Worm (Caenorhabditis elegans) whole organism, L4 larva: ENCODE results near the gene R160.13.

Experiments used
- R02D3.7 ChIP-seq: fragments of 150-350 bp; sonication (generic microtip); optimal IDR thresholded peaks from 3 replicates; lab custom pipeline; 2014; ENCODE audit warnings: missing biosample characterization, missing genetic modification characterization
- T26A8.4 ChIP-seq: fragments of 200-800 bp; sonication (Bioruptor generic); IDR thresholded peaks from 2 replicates; pipeline ENCODE4 v1.3.6; 2022; ENCODE audit warnings: missing genetic modification characterization, missing compliant biosample characterization
- Y48G9A.11 ChIP-seq: fragments of 200-800 bp; sonication (Bioruptor generic); IDR thresholded peaks from 2 replicates; pipeline ENCODE4 v1.3.6; 2022; ENCODE audit warnings: missing genetic modification reagents, missing genetic modification characterization, missing compliant biosample characterization
- Y75B8A.6 ChIP-seq: fragments of 200-800 bp; sonication (Bioruptor generic); IDR thresholded peaks from 2 replicates; pipeline ENCODE4 v1.3.6; 2022; ENCODE audit warnings: missing genetic modification reagents, missing genetic modification characterization, missing compliant biosample characterization
- ZK337.2 ChIP-seq: fragments of 200-800 bp; sonication (Bioruptor generic); IDR thresholded peaks from 2 replicates; pipeline ENCODE4 v1.3.6; 2022; ENCODE audit warnings: missing genetic modification reagents, missing genetic modification characterization, missing compliant biosample characterization
- ZK546.5 ChIP-seq, 2 experiments: sonication (generic microtip); optimal IDR thresholded peaks; 2 replicates each; lab custom pipeline; 2017; ENCODE audit warnings: missing biosample characterization in 2 of 2, missing genetic modification characterization in 2 of 2
- ceh-32 ChIP-seq: sonication (generic microtip); optimal IDR thresholded peaks from 2 replicates; lab custom pipeline; 2016; ENCODE audit warnings: mild to moderate bottlenecking, missing genetic modification characterization, missing compliant biosample characterization; ENCODE audit not compliant: poor library complexity
- ceh-62 ChIP-seq: sonication (generic microtip); optimal IDR thresholded peaks from 2 replicates; lab custom pipeline; 2017; ENCODE audit warnings: missing biosample characterization, missing genetic modification characterization
- cey-2 ChIP-seq: sonication (generic microtip); optimal IDR thresholded peaks from 3 replicates; lab custom pipeline; 2017; ENCODE audit warnings: missing genetic modification characterization, mild to moderate bottlenecking, missing compliant biosample characterization, antibody characterized with exemption, borderline replicate concordance; ENCODE audit not compliant: insufficient read depth
- ctbp-1 ChIP-seq: fragments of 200-800 bp; sonication (Bioruptor generic); IDR thresholded peaks from 2 replicates; pipeline ENCODE4 v1.3.6; 2022; ENCODE audit warnings: missing genetic modification reagents, missing genetic modification characterization, missing compliant biosample characterization
- daf-19 ChIP-seq: fragments of 200-800 bp; sonication (Bioruptor generic); conservative IDR thresholded peaks from 2 replicates; pipeline ENCODE4 v1.3.6; 2022; ENCODE audit warnings: missing genetic modification characterization, missing compliant biosample characterization
- daf-8 ChIP-seq: fragments of 200-800 bp; sonication (Bioruptor generic); IDR thresholded peaks from 2 replicates; pipeline ENCODE4 v1.3.6; 2022; ENCODE audit warnings: missing genetic modification characterization, missing compliant biosample characterization
- dmd-9 ChIP-seq: fragments of 200-800 bp; sonication (Bioruptor generic); IDR thresholded peaks from 2 replicates; pipeline ENCODE4 v1.3.6; 2022; ENCODE audit warnings: missing genetic modification reagents, missing genetic modification characterization, missing compliant biosample characterization
- dpl-1 ChIP-seq: fragments of 150-350 bp; optimal IDR thresholded peaks from 2 replicates; lab custom pipeline; 2014; ENCODE audit warnings: missing biosample characterization, missing genetic modification reagents, missing genetic modification characterization
- hlh-11 ChIP-seq: fragments of 200-800 bp; sonication (Bioruptor generic); optimal IDR thresholded peaks from 2 replicates; lab custom pipeline; 2018; ENCODE audit warnings: mild to moderate bottlenecking, missing genetic modification characterization, missing compliant biosample characterization
- lin-1 ChIP-seq: fragments of 200-800 bp; sonication (Bioruptor generic); IDR thresholded peaks from 2 replicates; pipeline ENCODE4 v1.3.6; 2022; ENCODE audit warnings: missing genetic modification reagents, missing genetic modification characterization, missing compliant biosample characterization
- lin-13 ChIP-seq: fragments of 150-350 bp; optimal IDR thresholded peaks from 2 replicates; lab custom pipeline; 2014; ENCODE audit warnings: missing biosample characterization, missing genetic modification reagents, missing genetic modification characterization
- lir-3 ChIP-seq: sonication (generic microtip); optimal IDR thresholded peaks from 2 replicates; lab custom pipeline; 2016; ENCODE audit warnings: mild to moderate bottlenecking, missing genetic modification characterization, missing compliant biosample characterization
- madf-9 ChIP-seq: fragments of 200-800 bp; sonication (Bioruptor generic); conservative IDR thresholded peaks from 2 replicates; pipeline ENCODE4 v1.3.6; 2022; ENCODE audit warnings: missing genetic modification reagents, missing genetic modification characterization, missing compliant biosample characterization
- mdl-1 ChIP-seq, 2 experiments: fragments of 150-350 bp in 1 of 2; sonication (generic microtip) in 1 of 2; optimal IDR thresholded peaks; 2 replicates each; lab custom pipeline; 2014 to 2017; ENCODE audit warnings: missing biosample characterization in 2 of 2, missing genetic modification characterization in 2 of 2
- mes-2 ChIP-seq: sonication (generic microtip); optimal IDR thresholded peaks from 2 replicates; lab custom pipeline; 2016; ENCODE audit warnings: missing genotype, mild to moderate bottlenecking, missing genetic modification characterization, missing compliant biosample characterization; ENCODE audit not compliant: poor library complexity, severe bottlenecking
- nhr-10 ChIP-seq: fragments of 150-350 bp; optimal IDR thresholded peaks from 2 replicates; lab custom pipeline; 2014; ENCODE audit warnings: missing biosample characterization, missing genetic modification characterization
- nhr-102 ChIP-seq: sonication (generic microtip); optimal IDR thresholded peaks from 2 replicates; lab custom pipeline; 2016; ENCODE audit warnings: mild to moderate bottlenecking, missing genetic modification characterization, moderate library complexity, missing compliant biosample characterization
- nhr-25 ChIP-seq: sonication (generic microtip); optimal IDR thresholded peaks from 2 replicates; lab custom pipeline; 2017; ENCODE audit warnings: missing genetic modification characterization, mild to moderate bottlenecking, missing compliant biosample characterization, antibody characterized with exemption, moderate library complexity, borderline replicate concordance; ENCODE audit not compliant: insufficient read depth
- nhr-48 ChIP-seq: sonication (generic microtip); optimal IDR thresholded peaks from 2 replicates; lab custom pipeline; 2016; ENCODE audit warnings: mild to moderate bottlenecking, missing genetic modification characterization, missing compliant biosample characterization
- nhr-76 ChIP-seq: fragments of 150-350 bp; optimal IDR thresholded peaks from 2 replicates; lab custom pipeline; 2014; ENCODE audit warnings: missing biosample characterization, missing genetic modification characterization
- php-3 ChIP-seq: fragments of 200-800 bp; sonication (Bioruptor generic); IDR thresholded peaks from 2 replicates; pipeline ENCODE4 v1.3.6; 2022; ENCODE audit warnings: missing genetic modification reagents, missing genetic modification characterization, missing compliant biosample characterization
- pqm-1 ChIP-seq: sonication (generic microtip); optimal IDR thresholded peaks from 2 replicates; lab custom pipeline; 2017; ENCODE audit warnings: missing biosample characterization, missing genetic modification characterization
- saeg-2 ChIP-seq: fragments of 200-800 bp; sonication (Bioruptor generic); IDR thresholded peaks from 2 replicates; pipeline ENCODE4 v1.3.6; 2022; ENCODE audit warnings: missing genetic modification reagents, missing genetic modification characterization, missing compliant biosample characterization
- tra-1 ChIP-seq: fragments of 200-800 bp; sonication (Bioruptor generic); IDR thresholded peaks from 2 replicates; pipeline ENCODE4 v1.3.6; 2022; ENCODE audit warnings: missing genetic modification reagents, missing genetic modification characterization, missing compliant biosample characterization
- unc-39 ChIP-seq: sonication (generic microtip); optimal IDR thresholded peaks from 2 replicates; lab custom pipeline; 2017; ENCODE audit warnings: missing biosample characterization, missing genetic modification characterization
- ztf-11 ChIP-seq: fragments of 150-350 bp; optimal IDR thresholded peaks from 2 replicates; lab custom pipeline; 2014; ENCODE audit warnings: missing biosample characterization, missing genetic modification characterization

The R160.13 gene

DNA sequence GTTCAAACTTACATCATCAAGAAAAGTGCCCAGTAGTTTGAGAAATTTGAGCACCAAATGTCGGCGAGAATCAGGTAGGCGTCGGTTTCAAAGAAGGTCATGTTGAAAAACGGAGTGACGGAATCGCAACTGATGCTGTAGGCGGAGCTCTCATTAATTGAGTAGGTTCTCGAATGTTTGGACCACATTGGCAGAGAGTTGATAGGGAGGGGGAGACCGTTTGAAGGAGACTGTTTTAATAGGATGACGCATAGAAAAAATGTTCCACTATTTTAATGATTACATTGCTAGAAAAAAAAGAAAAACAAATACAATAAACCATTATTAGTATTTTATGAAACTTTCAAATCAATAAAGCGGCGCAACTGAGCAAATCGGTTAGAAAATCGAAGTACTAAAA lies 8.1 kb downstream of the R160.13 start, which contains the start of gene F14H12.17:
F14H12.17 (minus strand) TSS at position 101 of the 400 bp plus-strand sequence.
- TF ChIP-seq ceh-32 (tag; lab: Kevin White, UChicago) (no peak), nhr-25 (tag; lab: Kevin White, UChicago) (no peak), ZK337.2 (GFP tag; lab: Robert Waterston, UW) (no peak), mes-2 (tag; lab: Kevin White, UChicago) (no peak), saeg-2 (GFP tag; lab: Robert Waterston, UW) (no peak), Y48G9A.11 (GFP tag; lab: Robert Waterston, UW) (no peak)

ce11 chrX:4362522-4362921 lies 8.8 kb downstream of the R160.13 start, which contains the start of gene F14H12.7:
TSS of gene F14H12.7 (minus strand) at chrX:4362622.
- TF ChIP-seq nhr-25 (tag; lab: Kevin White, UChicago) (no peak), cey-2 (tag; lab: Kevin White, UChicago) (no peak), ZK546.5 (tag; optimal IDR thresholded peaks at IDR 0.05; lab: Kevin White, UChicago) (no peak), lir-3 (tag; lab: Kevin White, UChicago) (no peak), nhr-48 (tag; lab: Kevin White, UChicago) (no peak), ceh-62 (no peak)

DNA sequence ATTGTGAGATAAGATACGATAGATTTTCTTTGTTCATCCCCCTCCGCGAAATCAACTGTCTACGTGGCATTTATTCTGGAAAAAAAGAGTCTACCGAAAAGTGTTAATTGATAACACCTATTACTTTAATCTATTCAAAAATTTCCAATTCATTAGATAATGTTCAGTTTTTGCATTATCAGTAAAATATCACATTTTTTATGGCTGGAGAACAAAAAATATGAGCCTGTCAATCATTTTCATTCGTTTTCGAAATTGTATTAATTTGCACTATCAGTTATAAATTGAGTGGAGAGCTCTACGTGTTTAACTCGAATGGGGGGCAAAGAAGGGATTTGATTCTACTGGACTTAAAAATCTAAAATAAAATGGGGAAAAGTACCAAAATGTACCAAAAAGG lies 12.3 kb downstream of the R160.13 start:
- TF ChIP-seq pqm-1 (tag; lab: Kevin White, UChicago) (peak; percentile 36), php-3 (GFP tag; lab: Robert Waterston, UW) (peak; percentile 79), ctbp-1 (no peak), tra-1 (GFP tag; lab: Robert Waterston, UW) (peak; percentile 82), madf-9 (GFP tag; lab: Robert Waterston, UW) (no peak)

DNA sequence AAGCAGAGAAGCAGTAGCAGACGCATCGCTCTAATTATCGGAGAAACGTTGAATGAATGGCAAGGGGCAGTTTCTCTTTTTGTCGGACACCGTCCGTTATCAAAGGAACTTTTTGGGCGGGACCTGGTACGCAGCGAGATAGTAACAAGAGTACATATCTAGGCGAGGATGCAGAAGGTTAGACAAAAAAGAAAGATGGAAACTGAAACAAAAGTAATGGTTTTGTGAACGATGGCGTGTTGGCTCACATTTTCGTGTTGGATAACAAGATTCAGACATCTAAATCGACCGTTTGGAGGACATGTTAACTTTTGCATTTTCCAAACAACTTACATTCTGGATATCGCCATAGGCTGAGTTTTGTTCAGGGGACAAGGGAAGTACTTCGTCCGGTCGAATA lies 13.8 kb downstream of the R160.13 start, which contains the start of gene F14H12.6:
F14H12.6 (minus strand) TSS at position 101 of the 400 bp plus-strand sequence.
- TF ChIP-seq Y48G9A.11 (GFP tag; lab: Robert Waterston, UW) (no peak), nhr-76 (tag; lab: Kevin White, UChicago) (no peak), ZK337.2 (GFP tag; lab: Robert Waterston, UW) (no peak), lin-1 (GFP tag; lab: Robert Waterston, UW) (no peak)
- TF ChIP-seq, all 104 proteins: peak for 0

- no peak for TF ChIP-seq lin-13 (GFP tag; lab: Kevin White, UChicago)
Measured at ce11 chrX:4353318-4353717, 18.0 kb downstream of the R160.13 start, which contains the start of gene col-165. TSS of gene col-165 (plus strand) at chrX:4353618.

ce11 chrX:4350198-4350597 lies 21.1 kb downstream of the R160.13 start, which contains the start of gene F14H12.2:
TSS of gene F14H12.2 (plus strand) at chrX:4350498.
- TF ChIP-seq R02D3.7 (tag; lab: Kevin White, UChicago) (no peak), unc-39 (tag; lab: Kevin White, UChicago) (no peak), php-3 (GFP tag; lab: Robert Waterston, UW) (no peak), mes-2 (tag; lab: Kevin White, UChicago) (no peak), daf-8 (no peak), nhr-76 (tag; lab: Kevin White, UChicago) (no peak), tra-1 (GFP tag; lab: Robert Waterston, UW) (no peak), nhr-10 (no peak), ctbp-1 (no peak), T26A8.4 (GFP tag; lab: Robert Waterston, UW) (no peak), Y75B8A.6 (GFP tag; lab: Robert Waterston, UW) (no peak), cey-2 (tag; lab: Kevin White, UChicago) (no peak), nhr-102 (tag; lab: Kevin White, UChicago) (no peak), mdl-1 (tag; optimal IDR thresholded peaks at IDR 0.05; lab: Kevin White, UChicago) (no peak), ztf-11 (tag; lab: Kevin White, UChicago) (no peak), dpl-1 (GFP tag; lab: Kevin White, UChicago) (no peak), hlh-11 (tag; lab: Kevin White, UChicago) (no peak), daf-19 (GFP tag; lab: Robert Waterston, UW) (no peak), dmd-9 (no peak)
